Fruit fly (Drosophila melanogaster): ENCODE data around the gene sens-2.

Gene sens-2

DNA sequence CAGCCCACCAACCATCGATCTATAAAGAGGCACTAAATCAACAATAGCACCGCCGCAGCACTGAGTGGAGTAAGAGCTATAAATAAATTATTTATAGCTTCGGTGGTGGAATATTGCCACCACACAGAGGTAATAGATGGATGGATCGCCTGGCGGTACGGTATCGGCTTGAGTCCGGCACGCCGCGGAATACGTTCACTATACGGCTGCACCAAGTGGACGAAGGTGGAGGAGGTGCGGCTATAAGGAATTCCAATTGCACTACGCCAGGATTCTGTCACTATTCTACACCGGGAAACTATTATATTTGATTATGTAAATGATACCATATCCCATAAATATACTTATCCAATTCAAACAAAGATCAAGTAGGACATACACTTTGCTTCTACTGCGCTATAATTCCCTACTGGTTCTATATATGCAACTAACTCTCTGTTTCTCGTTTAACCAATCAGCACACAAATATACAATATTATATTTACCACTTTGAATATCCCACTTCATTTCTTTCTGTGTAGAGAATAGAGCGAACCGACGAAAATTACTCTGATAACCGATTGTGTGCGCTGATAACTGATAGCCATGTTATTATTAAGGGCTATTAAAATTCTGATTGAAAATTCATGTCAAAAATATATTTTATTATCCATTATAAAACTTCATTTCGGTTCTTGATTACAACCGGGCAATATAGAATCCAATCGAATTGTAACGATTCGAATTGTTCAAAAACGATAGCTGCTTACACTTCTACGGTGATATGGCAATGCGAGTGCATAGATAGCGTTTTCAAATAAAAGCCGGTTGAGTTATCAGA lies 2.3 kb upstream of the sens-2 start (continued):
- TF ChIP-seq Vsx1 (GFP tag; optimal IDR thresholded peaks at IDR 0.05), result peak; percentile 11
- no peak for TF ChIP-seq Bdp1 (GFP tag; optimal IDR thresholded peaks at IDR 0.05)
- no peak for TF ChIP-seq vnd (GFP tag; IDR thresholded peaks at IDR 0.05; ENCODE audit: partially characterized antibody)
- peak; percentile 51 for TF ChIP-seq fd96Cb (tag; optimal IDR thresholded peaks at IDR 0.05)
- no peak for TF ChIP-seq maf-S (GFP tag; optimal IDR thresholded peaks at IDR 0.05)
- TF ChIP-seq CG9876 (GFP tag; optimal IDR thresholded peaks at IDR 0.05), result no peak
- no peak for TF ChIP-seq odd (GFP tag; optimal IDR thresholded peaks at IDR 0.05)
- TF ChIP-seq ab (GFP tag; optimal IDR thresholded peaks at IDR 0.05), result no peak
- TF ChIP-seq CG18764 (GFP tag; optimal IDR thresholded peaks at IDR 0.05), result no peak
- no peak for TF ChIP-seq E2f1 (GFP tag; IDR thresholded peaks at IDR 0.05)
- no peak for TF ChIP-seq run (tag; optimal IDR thresholded peaks at IDR 0.05)
- peak; percentile 62 for TF ChIP-seq CG9727 (GFP tag; optimal IDR thresholded peaks at IDR 0.05)
- TF ChIP-seq klu (GFP tag; IDR thresholded peaks at IDR 0.05), result no peak
- no peak for TF ChIP-seq otp (GFP tag; IDR thresholded peaks at IDR 0.05)
- TF ChIP-seq CG10274 (GFP tag; optimal IDR thresholded peaks at IDR 0.05), result peak; percentile 94
- peak; percentile 9 for TF ChIP-seq CG34376 (GFP tag; optimal IDR thresholded peaks at IDR 0.05)
- no peak for TF ChIP-seq vfl (GFP tag; optimal IDR thresholded peaks at IDR 0.05)
- peak; percentile 88 for TF ChIP-seq exex (tag; optimal IDR thresholded peaks at IDR 0.05)
- TF ChIP-seq CG7963 (GFP tag; IDR thresholded peaks at IDR 0.05; ENCODE audit: partially characterized antibody), result no peak
- peak; percentile 68 for TF ChIP-seq row (GFP tag; IDR thresholded peaks at IDR 0.05)
- TF ChIP-seq fd102C (GFP tag; optimal IDR thresholded peaks at IDR 0.05), result no peak
- no peak for TF ChIP-seq CG32532 (GFP tag; IDR thresholded peaks at IDR 0.05)
- no peak for TF ChIP-seq stwl (tag; optimal IDR thresholded peaks at IDR 0.05)
- TF ChIP-seq CG11504 (tag; optimal IDR thresholded peaks at IDR 0.05), result peak; percentile 55
- no peak for TF ChIP-seq ro (GFP tag; IDR thresholded peaks at IDR 0.05)
- no peak for TF ChIP-seq peb (GFP tag; IDR thresholded peaks at IDR 0.05)
- no peak for TF ChIP-seq CG14014 (GFP tag; IDR thresholded peaks at IDR 0.05)
- no peak for TF ChIP-seq Abd-B (GFP tag; optimal IDR thresholded peaks at IDR 0.05)
- TF ChIP-seq CG11247 (GFP tag; IDR thresholded peaks at IDR 0.05), result no peak
- no peak for TF ChIP-seq zfh1 (GFP tag; IDR thresholded peaks at IDR 0.05)
- TF ChIP-seq wdn (GFP tag; IDR thresholded peaks at IDR 0.05), result no peak
- no peak for TF ChIP-seq jing (GFP tag; optimal IDR thresholded peaks at IDR 0.05)
- TF ChIP-seq Kr (GFP tag; optimal IDR thresholded peaks at IDR 0.05), result no peak
- TF ChIP-seq CG17361 (GFP tag; IDR thresholded peaks at IDR 0.05), result peak; percentile 63; the same call in 2 of the 3 replicates
- TF ChIP-seq Nf-YC (tag; optimal IDR thresholded peaks at IDR 0.05), result no peak
- no peak for TF ChIP-seq HLH4C (GFP tag; IDR thresholded peaks at IDR 0.05; ENCODE audit: partially characterized antibody)
- no peak for TF ChIP-seq CG7928 (GFP tag; optimal IDR thresholded peaks at IDR 0.05)
- TF ChIP-seq aop (GFP tag; IDR thresholded peaks at IDR 0.05), result no peak
- TF ChIP-seq CG2889 (GFP tag; IDR thresholded peaks at IDR 0.05), result no peak
- TF ChIP-seq caup (GFP tag; optimal IDR thresholded peaks at IDR 0.05; ENCODE audit: severe bottlenecking), result no peak
- TF ChIP-seq gro (GFP tag; optimal IDR thresholded peaks at IDR 0.05), result no peak
- peak; percentile 49 for TF ChIP-seq trem (tag; optimal IDR thresholded peaks at IDR 0.05)
- no peak for TF ChIP-seq sim (GFP tag; IDR thresholded peaks at IDR 0.05)
- peak; percentile 9 for TF ChIP-seq CG10431 (GFP tag; optimal IDR thresholded peaks at IDR 0.05)
- TF ChIP-seq unpg (GFP tag; optimal IDR thresholded peaks at IDR 0.05), result peak; percentile 48
- TF ChIP-seq CG43689 (GFP tag; IDR thresholded peaks at IDR 0.05), result no peak
- no peak for TF ChIP-seq trh (GFP tag; optimal IDR thresholded peaks at IDR 0.05)
- no peak for TF ChIP-seq CG14965 (GFP tag; optimal IDR thresholded peaks at IDR 0.05; ENCODE audit: borderline replicate concordance)
- no peak for TF ChIP-seq ash1 (GFP tag; optimal IDR thresholded peaks at IDR 0.05)
- TF ChIP-seq CG11093 (GFP tag; IDR thresholded peaks at IDR 0.05), result no peak

Data from whole organism, embryonic.